Fruit fly (Drosophila melanogaster): ENCODE data around the gene ranshi.

ranshi gene

DNA sequence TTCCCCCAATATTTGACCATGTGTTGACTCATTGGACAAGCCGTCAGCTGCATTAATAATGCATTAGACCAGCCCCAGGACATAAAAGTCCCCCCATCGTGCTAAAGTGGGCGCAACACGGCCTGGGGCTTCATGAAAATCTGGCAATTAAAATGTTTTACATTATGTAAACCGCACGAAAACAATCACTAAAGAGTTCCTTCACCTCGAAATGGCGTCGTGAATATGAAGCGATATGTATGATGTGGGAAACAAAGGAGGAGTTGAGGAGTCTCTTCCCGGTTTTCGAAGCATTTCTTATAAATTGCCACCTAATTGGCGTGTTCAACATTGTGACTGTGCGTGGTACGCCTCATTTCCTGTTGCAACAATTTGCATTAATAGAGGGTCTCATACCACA, 13.2 kb upstream of the ranshi start:
- TF ChIP-seq Eip78C (GFP tag) = peak; percentile 15
- TF ChIP-seq CG11762 (GFP tag; optimal IDR thresholded peaks at IDR 0.05; ENCODE audit: insufficient read depth) = no peak

DNA sequence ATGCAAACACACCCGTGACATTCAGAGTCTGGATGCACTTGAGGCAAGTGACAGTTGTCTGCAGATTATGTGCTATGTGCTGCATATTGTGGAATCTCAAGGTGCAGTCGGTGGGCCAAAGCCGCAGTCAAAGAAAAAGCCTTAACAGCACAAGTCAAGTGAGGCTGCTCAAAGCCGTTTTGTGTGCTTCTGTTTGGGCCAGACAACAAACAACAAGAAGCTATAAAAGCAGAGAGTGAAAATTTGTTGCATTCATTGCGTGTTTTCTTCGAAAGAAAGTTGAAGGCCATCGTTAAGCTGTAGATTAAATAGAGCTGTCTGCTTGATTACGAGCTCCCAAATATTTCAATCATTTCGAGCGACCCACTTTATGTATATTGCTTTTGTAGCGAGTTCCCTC, 12.4 kb upstream of the ranshi start:
- TF ChIP-seq Eip78C (GFP tag) (peak; percentile 21), Sox15 (GFP tag; optimal IDR thresholded peaks at IDR 0.05) (no peak)

dm6 chr3R:8741248-8741647, 11.8 kb upstream of the ranshi start:
- TF ChIP-seq Blimp-1 (GFP tag; optimal IDR thresholded peaks at IDR 0.05) = no peak

- TF ChIP-seq CG1621 (tag; optimal IDR thresholded peaks at IDR 0.05) (no peak), svp (GFP tag) (peak; percentile 74), Ets21C (GFP tag; optimal IDR thresholded peaks at IDR 0.05) (no peak)
These were observed 10.6 kb upstream of the ranshi start for dm6 chr3R:8740118-8740517.

DNA sequence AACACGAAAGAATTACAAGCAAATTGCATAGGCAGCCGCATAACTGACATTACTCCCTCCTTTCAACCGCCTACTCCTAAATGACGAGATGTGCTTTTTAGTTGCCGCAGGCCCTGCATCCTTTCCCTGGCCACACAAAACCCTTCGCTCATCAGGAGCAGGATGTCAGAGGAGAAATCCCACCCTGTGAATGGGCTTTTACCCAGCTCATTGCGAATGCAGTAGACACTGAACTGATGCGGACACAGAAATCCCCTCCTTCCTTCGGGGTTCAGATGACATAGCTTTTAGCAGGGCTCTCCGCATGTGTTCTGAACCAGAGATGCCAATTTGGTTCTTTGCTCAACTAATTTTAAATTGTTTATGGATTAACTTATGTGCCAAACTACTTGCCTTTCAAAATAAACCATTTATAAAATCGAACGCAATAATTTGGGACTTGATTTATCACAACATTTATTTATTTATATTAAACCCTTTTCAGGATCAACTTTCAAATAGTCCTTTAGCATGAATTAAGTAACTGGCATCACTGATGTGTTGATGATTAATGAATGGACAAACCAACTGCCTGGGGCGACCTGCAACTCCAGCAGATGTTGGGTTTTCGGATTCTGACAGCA, 9.8 kb upstream of the ranshi start:
- TF ChIP-seq OdsH (GFP tag; optimal IDR thresholded peaks at IDR 0.05) (no peak), CG6276 (GFP tag; optimal IDR thresholded peaks at IDR 0.05) (no peak), vri (GFP tag; optimal IDR thresholded peaks at IDR 0.05) (no peak), topi (GFP tag; optimal IDR thresholded peaks at IDR 0.05) (no peak), CG6163 (GFP tag; IDR thresholded peaks at IDR 0.05) (no peak), CG10631 (GFP tag; optimal IDR thresholded peaks at IDR 0.05) (no peak), esn (GFP tag; optimal IDR thresholded peaks at IDR 0.05) (peak; percentile 33), Blimp-1 (GFP tag; optimal IDR thresholded peaks at IDR 0.05) (no peak), svp (GFP tag) (peak; percentile 48), Gug (GFP tag; IDR thresholded peaks at IDR 0.05) (no peak), dac (GFP tag; optimal IDR thresholded peaks at IDR 0.05) (no peak), lz (GFP tag; optimal IDR thresholded peaks at IDR 0.05) (no peak), Sox102F (GFP tag; optimal IDR thresholded peaks at IDR 0.05) (no peak), net (GFP tag; optimal IDR thresholded peaks at IDR 0.05) (no peak), CG8319 (GFP tag; optimal IDR thresholded peaks at IDR 0.05) (no peak), CG10669 (GFP tag; optimal IDR thresholded peaks at IDR 0.05) (peak; percentile 6), CG4318 (GFP tag; optimal IDR thresholded peaks at IDR 0.05) (no peak), CG31627 (GFP tag; optimal IDR thresholded peaks at IDR 0.05) (no peak), CG3919 (GFP tag; optimal IDR thresholded peaks at IDR 0.05) (no peak), achi (GFP tag; optimal IDR thresholded peaks at IDR 0.05) (peak; percentile 3), CG1621 (tag; optimal IDR thresholded peaks at IDR 0.05) (no peak), ss (GFP tag; optimal IDR thresholded peaks at IDR 0.05) (peak in 1 of 2 experiments; percentile 25), pdm3 (GFP tag; optimal IDR thresholded peaks at IDR 0.05) (no peak), CG8632 (GFP tag; optimal IDR thresholded peaks at IDR 0.05) (no peak), salr (GFP tag; optimal IDR thresholded peaks at IDR 0.05) (no peak), acj6 (GFP tag; optimal IDR thresholded peaks at IDR 0.05) (no peak), CG6854 (GFP tag; optimal IDR thresholded peaks at IDR 0.05) (no peak), CG6808 (GFP tag; optimal IDR thresholded peaks at IDR 0.05) (peak; percentile 27), CG11762 (GFP tag; optimal IDR thresholded peaks at IDR 0.05; ENCODE audit: insufficient read depth) (no peak), CG8119 (GFP tag; IDR thresholded peaks at IDR 0.05) (no peak), Met (GFP tag; optimal IDR thresholded peaks at IDR 0.05) (peak; percentile 24), Ets21C (GFP tag; optimal IDR thresholded peaks at IDR 0.05) (no peak), Smox (GFP tag; optimal IDR thresholded peaks at IDR 0.05) (no peak), Eip78C (GFP tag) (peak; percentile 16), Lpt (GFP tag; optimal IDR thresholded peaks at IDR 0.05) (no peak), spab (GFP tag; optimal IDR thresholded peaks at IDR 0.05) (peak; percentile 6), Ets96B (tag; optimal IDR thresholded peaks at IDR 0.05) (peak; percentile 48), CG34406 (GFP tag; optimal IDR thresholded peaks at IDR 0.05) (no peak), CG15336 (GFP tag; IDR thresholded peaks at IDR 0.05) (no peak), CG7368 (GFP tag; optimal IDR thresholded peaks at IDR 0.05) (no peak), Sox14 (GFP tag; optimal IDR thresholded peaks at IDR 0.05) (no peak), CG3032 (tag; optimal IDR thresholded peaks at IDR 0.05) (no peak)

All from whole organism, prepupa.